Worm (Caenorhabditis elegans) whole organism, midembryonic: ENCODE data around the gene C50C3.5.

Source experiments
- T22C8.4 ChIP-seq: fragments of 200-800 bp; sonication (Bioruptor generic); IDR thresholded peaks from 2 replicates; pipeline ENCODE4 v1.3.6; 2022; ENCODE audit warnings: missing genetic modification characterization, missing compliant biosample characterization
- cog-1 ChIP-seq: sonication (generic microtip); optimal IDR thresholded peaks from 2 replicates; lab custom pipeline; 2016; ENCODE audit warnings: missing genetic modification characterization, missing compliant biosample characterization
- flt-1 ChIP-seq: fragments of 200-800 bp; sonication (Bioruptor generic); IDR thresholded peaks from 2 replicates; pipeline ENCODE4 v1.3.6; 2022; ENCODE audit warnings: missing genetic modification characterization, missing compliant biosample characterization
- klf-2 ChIP-seq: fragments of 200-800 bp; sonication (Bioruptor generic); conservative IDR thresholded peaks from 2 replicates; pipeline ENCODE4 v1.3.6; 2022; ENCODE audit warnings: missing genetic modification reagents, missing genetic modification characterization, missing compliant biosample characterization
- med-1 ChIP-seq: sonication (generic microtip); optimal IDR thresholded peaks from 2 replicates; lab custom pipeline; 2017; ENCODE audit warnings: missing genetic modification characterization, mild to moderate bottlenecking, missing compliant biosample characterization, antibody characterized with exemption, missing genetic modification reagents; ENCODE audit not compliant: insufficient read depth
- ref-1 ChIP-seq: fragments of 200-800 bp; sonication (Bioruptor generic); conservative IDR thresholded peaks from 2 replicates; pipeline ENCODE4 v1.3.6; 2022; ENCODE audit warnings: missing genetic modification reagents, missing genetic modification characterization, missing compliant biosample characterization
- tab-1 ChIP-seq: fragments of 200-800 bp; sonication (Bioruptor generic); IDR thresholded peaks from 2 replicates; pipeline ENCODE4 v1.3.6; 2022; ENCODE audit warnings: missing genetic modification characterization, missing compliant biosample characterization
- ztf-23 ChIP-seq: fragments of 200-800 bp; sonication (Bioruptor generic); IDR thresholded peaks from 2 replicates; pipeline ENCODE4 v1.3.6; 2022; ENCODE audit warnings: missing genetic modification reagents, missing genetic modification characterization, missing compliant biosample characterization
- ztf-29 ChIP-seq: fragments of 200-800 bp; sonication (Bioruptor generic); IDR thresholded peaks from 2 replicates; pipeline ENCODE4 v1.3.6; 2022; ENCODE audit warnings: missing genetic modification reagents, missing genetic modification characterization, missing compliant biosample characterization

DNA sequence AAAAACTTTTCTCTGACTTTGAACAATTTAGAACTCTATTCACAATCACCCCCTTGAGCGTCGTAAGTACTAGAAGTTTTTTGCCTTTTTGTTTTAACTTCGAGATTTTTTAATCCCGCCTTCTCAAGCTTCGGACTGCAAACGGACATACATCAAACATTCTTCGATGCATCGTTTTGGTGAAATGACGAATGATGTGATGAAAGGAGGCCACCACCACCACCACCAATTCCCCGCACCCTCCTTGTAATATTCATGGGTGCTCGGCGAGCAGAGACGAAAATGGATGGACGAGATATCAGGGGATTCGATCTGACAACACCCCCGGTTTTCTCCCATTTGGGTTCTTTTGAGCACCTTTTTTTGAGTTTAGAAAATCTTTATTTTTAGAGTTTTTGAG is 33.1 kb upstream of the C50C3.5 start:
- TF ChIP-seq ref-1 (GFP tag; lab: Robert Waterston, UW) (no peak), flt-1 (GFP tag; lab: Robert Waterston, UW) (no peak), cog-1 (no peak), T22C8.4 (GFP tag; lab: Robert Waterston, UW) (no peak), klf-2 (no peak), tab-1 (GFP tag; lab: Robert Waterston, UW) (no peak), ztf-29 (GFP tag; lab: Robert Waterston, UW) (no peak), med-1 (GFP tag; lab: Kevin White, UChicago) (no peak), ztf-23 (no peak)
